Worm (Caenorhabditis elegans) whole organism, mixed stage, embryonic: ENCODE data around the gene swan-2.

Experiments used
- elt-1 ChIP-seq: sonication (generic microtip); optimal IDR thresholded peaks from 2 replicates; lab custom pipeline; 2017; ENCODE audit warnings: missing genetic modification characterization, mild to moderate bottlenecking, missing compliant biosample characterization, antibody characterized with exemption, moderate library complexity, borderline replicate concordance; ENCODE audit not compliant: insufficient read depth
- mep-1 ChIP-seq: fragments of 150-350 bp; optimal IDR thresholded peaks from 2 replicates; lab custom pipeline; 2017; ENCODE audit warnings: missing biosample characterization, missing genetic modification reagents, missing genetic modification characterization, inconsistent platforms
- nhr-76 ChIP-seq: sonication (generic microtip); optimal IDR thresholded peaks from 2 replicates; lab custom pipeline; 2017; ENCODE audit warnings: missing biosample characterization, missing genetic modification characterization

DNA sequence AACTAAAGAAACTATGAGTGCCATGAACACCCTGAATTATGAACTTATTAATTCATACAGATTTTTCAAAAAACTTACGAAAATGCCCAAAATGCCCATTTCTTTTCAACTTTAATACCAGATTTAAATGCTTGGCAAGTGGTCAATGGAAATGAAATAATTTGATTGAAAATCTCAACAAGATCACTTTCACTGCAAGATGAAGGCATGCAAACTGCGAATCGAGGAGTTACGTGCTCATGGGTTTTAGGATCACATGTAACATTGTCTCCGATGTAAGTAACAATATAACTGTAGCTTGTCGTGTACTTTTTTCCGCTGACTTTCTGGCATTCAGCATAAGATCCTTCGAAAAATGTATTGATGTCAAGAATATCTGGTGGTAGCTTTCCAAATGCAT lies 23.2 kb downstream of the swan-2 start:
- no peak for TF ChIP-seq mep-1 (tag; lab: Kevin White, UChicago)
- no peak for TF ChIP-seq elt-1 (tag; lab: Kevin White, UChicago)
- TF ChIP-seq nhr-76 (tag; lab: Kevin White, UChicago) = no peak
